Worm (Caenorhabditis elegans): ENCODE data around the gene eif-2Bdelta.

eif-2Bdelta gene

ce11 chrV:9531477-9531876 lies 17.9 kb downstream of the eif-2Bdelta start, which contains the start of the genes C50F4.10 and pfk-1.2:
C50F4.10 (minus strand) TSS chrV:9531577.
pfk-1.2 (plus strand) TSS chrV:9531801.
- TF ChIP-seq nfya-2 (GFP tag; IDR thresholded peaks at IDR 0.05) (no peak), rpc-1 (optimal IDR thresholded peaks at IDR 0.05) (no peak), rpc-1 (tag; optimal IDR thresholded peaks at IDR 0.05) (no peak), K12H6.12 (tag; optimal IDR thresholded peaks at IDR 0.05) (no peak), F23B12.7 (tag; optimal IDR thresholded peaks at IDR 0.05; ENCODE audit: insufficient read depth) (no peak), zfh-2 (GFP tag; conservative IDR thresholded peaks at IDR 0.05) (no peak), F39B2.1 (GFP tag; IDR thresholded peaks at IDR 0.05) (no peak), ZK185.1 (tag; optimal IDR thresholded peaks at IDR 0.05; ENCODE audit: poor library complexity, severe bottlenecking) (no peak), ztf-3 (GFP tag; optimal IDR thresholded peaks at IDR 0.05) (no peak), F49E8.2 (tag; optimal IDR thresholded peaks at IDR 0.05; ENCODE audit: insufficient read depth) (no peak), snpc-1.3 (tag; optimal IDR thresholded peaks at IDR 0.05; ENCODE audit: insufficient read depth) (no peak), tbp1 (GFP tag; optimal IDR thresholded peaks at IDR 0.05) (no peak)

ce11 chrV:9534621-9535020 lies 21.0 kb downstream of the eif-2Bdelta start, which contains the start of gene tag-329:
tag-329 (plus strand) TSS chrV:9534921.
- TF ChIP-seq chd-7 (tag; optimal IDR thresholded peaks at IDR 0.05) (no peak), ama-1 (optimal IDR thresholded peaks at IDR 0.05) (no peak), ama-1 (GFP tag; optimal IDR thresholded peaks at IDR 0.05) (no peak), somi-1 (GFP tag; optimal IDR thresholded peaks at IDR 0.05) (no peak), K12H6.12 (tag; optimal IDR thresholded peaks at IDR 0.05) (no peak), unc-130 (GFP tag; optimal IDR thresholded peaks at IDR 0.05) (no peak), sea-2 (GFP tag; IDR thresholded peaks at IDR 0.05) (no peak), snpc-4 (GFP tag; optimal IDR thresholded peaks at IDR 0.05) (no peak), snpc-4 (tag; optimal IDR thresholded peaks at IDR 0.05) (no peak), ccch-3 (GFP tag; optimal IDR thresholded peaks at IDR 0.05) (no peak), F57A8.1 (GFP tag; optimal IDR thresholded peaks at IDR 0.05) (no peak), fkh-3 (tag; optimal IDR thresholded peaks at IDR 0.05) (no peak), lin-35 (GFP tag; optimal IDR thresholded peaks at IDR 0.05) (no peak), mel-28 (tag; optimal IDR thresholded peaks at IDR 0.05; ENCODE audit: borderline replicate concordance) (no peak), ztf-25 (GFP tag; IDR thresholded peaks at IDR 0.05) (no peak), F49E8.2 (tag; optimal IDR thresholded peaks at IDR 0.05; ENCODE audit: insufficient read depth) (no peak), madf-3 (GFP tag; IDR thresholded peaks at IDR 0.05) (no peak)

ce11 chrV:9536505-9536904 lies 22.9 kb downstream of the eif-2Bdelta start, which contains the start of gene C50F4.4:
C50F4.4 (plus strand) TSS chrV:9536771.
- TF ChIP-seq zim-3 (tag; optimal IDR thresholded peaks at IDR 0.05) (no peak), aptf-3 (GFP tag; IDR thresholded peaks at IDR 0.05) (no peak), lsl-1 (GFP tag; optimal IDR thresholded peaks at IDR 0.05) (peak; percentile 80), mcd-1 (GFP tag; IDR thresholded peaks at IDR 0.05) (no peak), zfh-2 (GFP tag; conservative IDR thresholded peaks at IDR 0.05) (no peak), fkh-3 (tag; optimal IDR thresholded peaks at IDR 0.05) (no peak), sdz-38 (tag; optimal IDR thresholded peaks at IDR 0.05) (no peak), lag-1 (GFP tag; IDR thresholded peaks at IDR 0.05) (no peak), Y95B8A.8 (GFP tag; IDR thresholded peaks at IDR 0.05) (no peak), dpff-1 (tag; optimal IDR thresholded peaks at IDR 0.05) (no peak), F52B5.7 (tag; optimal IDR thresholded peaks at IDR 0.05) (no peak), K12H6.12 (tag; optimal IDR thresholded peaks at IDR 0.05) (no peak), cebp-2 (GFP tag; IDR thresholded peaks at IDR 0.05) (no peak), C06A6.2 (GFP tag; conservative IDR thresholded peaks at IDR 0.05) (no peak), let-607 (tag; optimal IDR thresholded peaks at IDR 0.05) (peak in 1 of 2 experiments; percentile 16), madf-10 (tag; optimal IDR thresholded peaks at IDR 0.05) (no peak), nhr-120 (GFP tag; IDR thresholded peaks at IDR 0.05) (no peak), Y53F4B.3 (GFP tag; IDR thresholded peaks at IDR 0.05) (no peak), F55B11.4 (tag; optimal IDR thresholded peaks at IDR 0.05; ENCODE audit: borderline replicate concordance, insufficient read depth) (no peak), somi-1 (GFP tag; optimal IDR thresholded peaks at IDR 0.05) (no peak), madf-8 (GFP tag; conservative IDR thresholded peaks at IDR 0.05) (peak; percentile 49), tbx-9 (tag; optimal IDR thresholded peaks at IDR 0.05; ENCODE audit: borderline replicate concordance) (no peak), F10E7.11 (tag; optimal IDR thresholded peaks at IDR 0.05) (no peak), mel-28 (tag; optimal IDR thresholded peaks at IDR 0.05; ENCODE audit: borderline replicate concordance) (no peak), ama-1 (optimal IDR thresholded peaks at IDR 0.05) (no peak), ama-1 (GFP tag; optimal IDR thresholded peaks at IDR 0.05) (no peak)
